Fruit fly (Drosophila melanogaster): ENCODE measurements around the gene CG9166.

dm6 chr3L:1325626-1325937, 25.3 kb upstream of the CG9166 start:
- TF ChIP-seq Dll (optimal IDR thresholded peaks at IDR 0.05) = no peak
- TF ChIP-seq usp (GFP tag; optimal IDR thresholded peaks at IDR 0.05) = no peak
- no peak for TF ChIP-seq psq (optimal IDR thresholded peaks at IDR 0.05)
- no peak for TF ChIP-seq CG8478 (optimal IDR thresholded peaks at IDR 0.05)
- TF ChIP-seq pan (optimal IDR thresholded peaks at IDR 0.05) = no peak
